Worm (Caenorhabditis elegans) whole organism, mixed stage, embryonic: ENCODE measurements around the gene T01G6.10.

Source experiments
- M03D4.4 ChIP-seq: sonication (generic microtip); optimal IDR thresholded peaks from 2 replicates; lab custom pipeline; 2017; ENCODE audit warnings: mild to moderate bottlenecking, missing genetic modification characterization, missing compliant biosample characterization
- bed-3 ChIP-seq: fragments of 200-800 bp; sonication (Bioruptor generic); optimal IDR thresholded peaks from 3 replicates; lab custom pipeline; 2018; ENCODE audit warnings: mild to moderate bottlenecking, missing genetic modification characterization, moderate library complexity, missing compliant biosample characterization
- ceh-39 ChIP-seq: fragments of 150-350 bp; optimal IDR thresholded peaks from 2 replicates; lab custom pipeline; 2014; ENCODE audit warnings: missing biosample characterization, missing genetic modification characterization
- ceh-43 ChIP-seq: fragments of 200-800 bp; sonication (Bioruptor generic); optimal IDR thresholded peaks from 2 replicates; lab custom pipeline; 2018; ENCODE audit warnings: mild to moderate bottlenecking, missing genetic modification characterization, moderate library complexity, missing compliant biosample characterization
- ceh-83 ChIP-seq: fragments of 200-800 bp; sonication (Bioruptor generic); optimal IDR thresholded peaks from 2 replicates; lab custom pipeline; 2018; ENCODE audit warnings: mild to moderate bottlenecking, missing genetic modification characterization, missing compliant biosample characterization
- ces-1 ChIP-seq: fragments of 150-350 bp; optimal IDR thresholded peaks from 2 replicates; lab custom pipeline; 2014; ENCODE audit warnings: missing biosample characterization, missing genetic modification reagents, missing genetic modification characterization
- cnd-1 ChIP-seq: fragments of 200-800 bp; sonication (Bioruptor generic); optimal IDR thresholded peaks from 2 replicates; lab custom pipeline; 2018; ENCODE audit warnings: mild to moderate bottlenecking, missing genetic modification characterization, missing compliant biosample characterization
- drap-1 ChIP-seq: fragments of 200-800 bp; sonication (Bioruptor generic); optimal IDR thresholded peaks from 3 replicates; lab custom pipeline; 2018; ENCODE audit warnings: mild to moderate bottlenecking, missing genetic modification characterization, missing compliant biosample characterization
- elt-1 ChIP-seq: sonication (generic microtip); optimal IDR thresholded peaks from 2 replicates; lab custom pipeline; 2017; ENCODE audit warnings: missing genetic modification characterization, mild to moderate bottlenecking, missing compliant biosample characterization, antibody characterized with exemption, moderate library complexity, borderline replicate concordance; ENCODE audit not compliant: insufficient read depth
- elt-3 ChIP-seq: fragments of 150-350 bp; optimal IDR thresholded peaks from 2 replicates; lab custom pipeline; 2014; ENCODE audit warnings: missing biosample characterization, missing genetic modification characterization
- ham-2 ChIP-seq: fragments of 200-800 bp; sonication (Bioruptor generic); optimal IDR thresholded peaks from 2 replicates; lab custom pipeline; 2018; ENCODE audit warnings: mild to moderate bottlenecking, missing genetic modification characterization, missing compliant biosample characterization
- hlh-1 ChIP-seq: fragments of 150-350 bp; optimal IDR thresholded peaks from 2 replicates; lab custom pipeline; 2014; ENCODE audit warnings: missing biosample characterization, missing genetic modification reagents, missing genetic modification characterization
- lin-13 ChIP-seq: fragments of 150-350 bp; optimal IDR thresholded peaks from 2 replicates; lab custom pipeline; 2014; ENCODE audit warnings: missing biosample characterization, missing genetic modification characterization
- lin-32 ChIP-seq: fragments of 200-800 bp; sonication (Bioruptor generic); optimal IDR thresholded peaks from 2 replicates; lab custom pipeline; 2018; ENCODE audit warnings: mild to moderate bottlenecking, missing genetic modification characterization, missing compliant biosample characterization
- mab-5 ChIP-seq: fragments of 150-350 bp; optimal IDR thresholded peaks from 2 replicates; lab custom pipeline; 2014; ENCODE audit warnings: missing biosample characterization, missing genetic modification characterization
- mep-1 ChIP-seq: fragments of 150-350 bp; optimal IDR thresholded peaks from 2 replicates; lab custom pipeline; 2017; ENCODE audit warnings: missing biosample characterization, missing genetic modification reagents, missing genetic modification characterization, inconsistent platforms
- mls-2 ChIP-seq: sonication (generic microtip); optimal IDR thresholded peaks from 2 replicates; lab custom pipeline; 2016; ENCODE audit warnings: mild to moderate bottlenecking, missing genetic modification characterization, moderate library complexity, missing compliant biosample characterization
- nhr-12 ChIP-seq: fragments of 150-350 bp; optimal IDR thresholded peaks from 2 replicates; lab custom pipeline; 2014; ENCODE audit warnings: missing biosample characterization, missing genetic modification characterization
- nhr-237 ChIP-seq: fragments of 150-350 bp; optimal IDR thresholded peaks from 2 replicates; lab custom pipeline; 2014; ENCODE audit warnings: missing biosample characterization, missing genetic modification characterization
- nhr-76 ChIP-seq: sonication (generic microtip); optimal IDR thresholded peaks from 2 replicates; lab custom pipeline; 2017; ENCODE audit warnings: missing biosample characterization, missing genetic modification characterization
- pha-4 ChIP-seq: fragments of 150-350 bp; optimal IDR thresholded peaks from 2 replicates; lab custom pipeline; 2018; ENCODE audit warnings: missing biosample characterization, missing genetic modification reagents, missing genetic modification characterization
- sem-2 ChIP-seq: fragments of 200-800 bp; sonication (Bioruptor generic); optimal IDR thresholded peaks from 2 replicates; lab custom pipeline; 2018; ENCODE audit warnings: mild to moderate bottlenecking, missing genetic modification characterization, missing compliant biosample characterization
- snpc-4 ChIP-seq: fragments of 150-350 bp; optimal IDR thresholded peaks from 2 replicates; lab custom pipeline; 2014; ENCODE audit warnings: missing biosample characterization, missing genetic modification characterization
- sptf-1 ChIP-seq: sonication (generic microtip); optimal IDR thresholded peaks from 2 replicates; lab custom pipeline; 2017; ENCODE audit warnings: mild to moderate bottlenecking, missing genetic modification characterization, moderate library complexity, missing compliant biosample characterization
- tbx-8 ChIP-seq: fragments of 200-800 bp; sonication (Bioruptor generic); optimal IDR thresholded peaks from 2 replicates; lab custom pipeline; 2018; ENCODE audit warnings: mild to moderate bottlenecking, missing genetic modification characterization, moderate library complexity, missing compliant biosample characterization
- unc-120 ChIP-seq: sonication (generic microtip); optimal IDR thresholded peaks from 2 replicates; lab custom pipeline; 2017; ENCODE audit warnings: missing genetic modification characterization, missing compliant biosample characterization; ENCODE audit not compliant: poor library complexity, severe bottlenecking
- unc-39 ChIP-seq: fragments of 150-350 bp; optimal IDR thresholded peaks from 2 replicates; lab custom pipeline; 2014; ENCODE audit warnings: missing biosample characterization, missing genetic modification characterization
- unc-62 ChIP-seq: fragments of 150-350 bp; optimal IDR thresholded peaks from 2 replicates; lab custom pipeline; 2014; ENCODE audit warnings: missing biosample characterization, missing genetic modification reagents, missing genetic modification characterization
- zip-8 ChIP-seq: fragments of 150-350 bp; optimal IDR thresholded peaks from 2 replicates; lab custom pipeline; 2014; ENCODE audit warnings: missing biosample characterization, missing genetic modification characterization
- ztf-11 ChIP-seq: fragments of 150-350 bp; optimal IDR thresholded peaks from 2 replicates; lab custom pipeline; 2014; ENCODE audit warnings: missing biosample characterization, missing genetic modification characterization

T01G6.10 gene

ce11 chrV:539040-539510, 36.1 kb upstream of the T01G6.10 start, which contains the start of gene nhr-155:
nhr-155 (plus strand) TSS chrV:539460.
- TF ChIP-seq nhr-76 (no peak), elt-1 (peak; percentile 77)

ce11 chrV:536571-536970, 33.5 kb upstream of the T01G6.10 start, which contains the start of gene C14C6.5:
C14C6.5 (plus strand) TSS chrV:536628.
- TF ChIP-seq mab-5 = no peak
- TF ChIP-seq hlh-1 (tag; lab: Kevin White, UChicago) = no peak
- TF ChIP-seq snpc-4 (tag; lab: Kevin White, UChicago) = no peak
- TF ChIP-seq elt-3 (tag; lab: Kevin White, UChicago) = no peak
- no peak for TF ChIP-seq ceh-43
- no peak for TF ChIP-seq unc-39 (tag; lab: Kevin White, UChicago)
- no peak for TF ChIP-seq nhr-237 (tag; lab: Kevin White, UChicago)
- no peak for TF ChIP-seq mep-1 (tag; lab: Kevin White, UChicago)
- no peak for TF ChIP-seq unc-120
- TF ChIP-seq ces-1 (GFP tag; lab: Kevin White, UChicago) = no peak
- no peak for TF ChIP-seq nhr-12 (tag; lab: Kevin White, UChicago)
- TF ChIP-seq cnd-1 (tag; lab: Kevin White, UChicago) = no peak
- TF ChIP-seq mls-2 (tag; lab: Kevin White, UChicago) = no peak

ce11 chrV:534176-534575, 31.2 kb upstream of the T01G6.10 start, which contains the start of gene nhr-132:
nhr-132 (plus strand) TSS chrV:534446.
- no peak for TF ChIP-seq snpc-4 (tag; lab: Kevin White, UChicago)
- peak; percentile 3 for TF ChIP-seq elt-1
- no peak for TF ChIP-seq mep-1 (tag; lab: Kevin White, UChicago)
- TF ChIP-seq sem-2 = no peak

- TF ChIP-seq ceh-83 (GFP tag; lab: Kevin White, UChicago) (no peak), lin-13 (no peak), ces-1 (GFP tag; lab: Kevin White, UChicago) (peak; percentile 61), M03D4.4 (tag; lab: Kevin White, UChicago) (no peak), mab-5 (no peak), elt-3 (tag; lab: Kevin White, UChicago) (peak; percentile 83), unc-62 (GFP tag; lab: Kevin White, UChicago) (no peak), mep-1 (tag; lab: Kevin White, UChicago) (no peak), bed-3 (GFP tag; lab: Kevin White, UChicago) (no peak), nhr-12 (tag; lab: Kevin White, UChicago) (no peak), mls-2 (tag; lab: Kevin White, UChicago) (peak; percentile 2), cnd-1 (tag; lab: Kevin White, UChicago) (no peak), unc-120 (peak; percentile 27), ztf-11 (no peak), lin-32 (GFP tag; lab: Kevin White, UChicago) (no peak), elt-1 (peak; percentile 54), pha-4 (tag; lab: Kevin White, UChicago) (peak; percentile 17), drap-1 (GFP tag; lab: Kevin White, UChicago) (no peak), ham-2 (GFP tag; lab: Kevin White, UChicago) (peak; percentile 59), nhr-76 (no peak)
Observed at ce11 chrV:532046-532445, 29.0 kb upstream of the T01G6.10 start, which contains the start of gene nhr-58. nhr-58 (plus strand) TSS chrV:532259.

- TF ChIP-seq unc-39 (tag; lab: Kevin White, UChicago) (no peak), tbx-8 (GFP tag; lab: Kevin White, UChicago) (no peak), pha-4 (tag; lab: Kevin White, UChicago) (no peak), snpc-4 (tag; lab: Kevin White, UChicago) (no peak), nhr-76 (no peak), nhr-12 (tag; lab: Kevin White, UChicago) (no peak), drap-1 (GFP tag; lab: Kevin White, UChicago) (no peak), cnd-1 (tag; lab: Kevin White, UChicago) (no peak), sptf-1 (tag; lab: Kevin White, UChicago) (no peak), unc-120 (no peak), lin-32 (GFP tag; lab: Kevin White, UChicago) (no peak), elt-3 (tag; lab: Kevin White, UChicago) (no peak), ceh-43 (no peak), ceh-39 (tag; lab: Kevin White, UChicago) (no peak), hlh-1 (tag; lab: Kevin White, UChicago) (no peak), ces-1 (GFP tag; lab: Kevin White, UChicago) (no peak), nhr-237 (tag; lab: Kevin White, UChicago) (no peak), lin-13 (no peak), zip-8 (tag; lab: Kevin White, UChicago) (no peak)
Observed at ce11 chrV:527602-528001, 24.6 kb upstream of the T01G6.10 start, which contains the start of gene srw-108. srw-108 (plus strand) TSS chrV:527902.
